Worm (Caenorhabditis elegans) whole organism, midembryonic: ENCODE data around the gene pigx-1.
A peak's percentile ranks its signal among the peaks of the same experiment; 100 is the strongest.

Experiments used
- T22C8.4 ChIP-seq: fragments of 200-800 bp; sonication (Bioruptor generic); IDR thresholded peaks from 2 replicates; pipeline ENCODE4 v1.3.6; 2022; ENCODE audit warnings: missing genetic modification characterization, missing compliant biosample characterization
- cog-1 ChIP-seq: sonication (generic microtip); optimal IDR thresholded peaks from 2 replicates; lab custom pipeline; 2016; ENCODE audit warnings: missing genetic modification characterization, missing compliant biosample characterization
- flt-1 ChIP-seq: fragments of 200-800 bp; sonication (Bioruptor generic); IDR thresholded peaks from 2 replicates; pipeline ENCODE4 v1.3.6; 2022; ENCODE audit warnings: missing genetic modification characterization, missing compliant biosample characterization
- klf-2 ChIP-seq: fragments of 200-800 bp; sonication (Bioruptor generic); conservative IDR thresholded peaks from 2 replicates; pipeline ENCODE4 v1.3.6; 2022; ENCODE audit warnings: missing genetic modification reagents, missing genetic modification characterization, missing compliant biosample characterization
- med-1 ChIP-seq: sonication (generic microtip); optimal IDR thresholded peaks from 2 replicates; lab custom pipeline; 2017; ENCODE audit warnings: missing genetic modification characterization, mild to moderate bottlenecking, missing compliant biosample characterization, antibody characterized with exemption, missing genetic modification reagents; ENCODE audit not compliant: insufficient read depth
- ref-1 ChIP-seq: fragments of 200-800 bp; sonication (Bioruptor generic); conservative IDR thresholded peaks from 2 replicates; pipeline ENCODE4 v1.3.6; 2022; ENCODE audit warnings: missing genetic modification reagents, missing genetic modification characterization, missing compliant biosample characterization
- tab-1 ChIP-seq: fragments of 200-800 bp; sonication (Bioruptor generic); IDR thresholded peaks from 2 replicates; pipeline ENCODE4 v1.3.6; 2022; ENCODE audit warnings: missing genetic modification characterization, missing compliant biosample characterization
- ztf-23 ChIP-seq: fragments of 200-800 bp; sonication (Bioruptor generic); IDR thresholded peaks from 2 replicates; pipeline ENCODE4 v1.3.6; 2022; ENCODE audit warnings: missing genetic modification reagents, missing genetic modification characterization, missing compliant biosample characterization
- ztf-29 ChIP-seq: fragments of 200-800 bp; sonication (Bioruptor generic); IDR thresholded peaks from 2 replicates; pipeline ENCODE4 v1.3.6; 2022; ENCODE audit warnings: missing genetic modification reagents, missing genetic modification characterization, missing compliant biosample characterization

pigx-1 gene

ce11 chrX:1120326-1120725 lies 23.5 kb upstream of the pigx-1 start:
- peak; percentile 80 for TF ChIP-seq cog-1
- 0 out of 2 replicates have a peak, but pooled peaks have one; percentile 54 for TF ChIP-seq flt-1
- TF ChIP-seq ztf-29 (GFP tag; lab: Robert Waterston, UW): no peak
- TF ChIP-seq ztf-23 (GFP tag; lab: Robert Waterston, UW): no peak
- TF ChIP-seq tab-1 (GFP tag; lab: Robert Waterston, UW): no peak
- peak; percentile 52 for TF ChIP-seq T22C8.4
- TF ChIP-seq klf-2: no peak
- no peak for TF ChIP-seq ref-1 (GFP tag; lab: Robert Waterston, UW)
- no peak for TF ChIP-seq med-1 (GFP tag; lab: Kevin White, UChicago)

- TF ChIP-seq med-1 (GFP tag; lab: Kevin White, UChicago) (no peak), T22C8.4 (no peak), tab-1 (GFP tag; lab: Robert Waterston, UW) (no peak), cog-1 (no peak), ref-1 (GFP tag; lab: Robert Waterston, UW) (no peak), klf-2 (no peak), ztf-29 (GFP tag; lab: Robert Waterston, UW) (no peak), ztf-23 (GFP tag; lab: Robert Waterston, UW) (no peak), flt-1 (no peak)
Observed at ce11 chrX:1119305-1119704, 22.5 kb upstream of the pigx-1 start, which contains the start of gene C05D9.7. C05D9.7 (minus strand) TSS chrX:1119405.

ce11 chrX:1117252-1117651 lies 20.4 kb upstream of the pigx-1 start:
- TF ChIP-seq tab-1 (GFP tag; lab: Robert Waterston, UW) (no peak), ref-1 (GFP tag; lab: Robert Waterston, UW) (no peak), med-1 (GFP tag; lab: Kevin White, UChicago) (no peak), klf-2 (no peak), cog-1 (no peak), T22C8.4 (no peak), flt-1 (no peak), ztf-23 (GFP tag; lab: Robert Waterston, UW) (no peak)

ce11 chrX:1115207-1115606 lies 18.4 kb upstream of the pigx-1 start:
- TF ChIP-seq klf-2: no peak
- no peak for TF ChIP-seq ztf-29 (GFP tag; lab: Robert Waterston, UW)
- no peak for TF ChIP-seq tab-1 (GFP tag; lab: Robert Waterston, UW)
- no peak for TF ChIP-seq flt-1
- TF ChIP-seq ref-1 (GFP tag; lab: Robert Waterston, UW): no peak
- TF ChIP-seq cog-1: no peak
- no peak for TF ChIP-seq T22C8.4

ce11 chrX:1111603-1112002 lies 14.8 kb upstream of the pigx-1 start, which contains the start of gene C05D9.3:
C05D9.3 (plus strand) TSS chrX:1111903.
- no peak for TF ChIP-seq ztf-23 (GFP tag; lab: Robert Waterston, UW)
- no peak for TF ChIP-seq T22C8.4
- TF ChIP-seq flt-1: no peak
- TF ChIP-seq ref-1 (GFP tag; lab: Robert Waterston, UW): no peak
- no peak for TF ChIP-seq cog-1
- TF ChIP-seq ztf-29 (GFP tag; lab: Robert Waterston, UW): no peak
- TF ChIP-seq med-1 (GFP tag; lab: Kevin White, UChicago): no peak
- no peak for TF ChIP-seq tab-1 (GFP tag; lab: Robert Waterston, UW)
- TF ChIP-seq klf-2: no peak

ce11 chrX:1110723-1111122 lies 13.9 kb upstream of the pigx-1 start:
- TF ChIP-seq ztf-29 (GFP tag; lab: Robert Waterston, UW) (no peak), ztf-23 (GFP tag; lab: Robert Waterston, UW) (no peak), ref-1 (GFP tag; lab: Robert Waterston, UW) (no peak), med-1 (GFP tag; lab: Kevin White, UChicago) (no peak), flt-1 (no peak), T22C8.4 (no peak), cog-1 (no peak), klf-2 (no peak), tab-1 (GFP tag; lab: Robert Waterston, UW) (no peak)

ce11 chrX:1108874-1109273 lies 12.1 kb upstream of the pigx-1 start:
- TF ChIP-seq T22C8.4 (no peak), cog-1 (no peak), flt-1 (no peak), ref-1 (GFP tag; lab: Robert Waterston, UW) (no peak), ztf-29 (GFP tag; lab: Robert Waterston, UW) (no peak), med-1 (GFP tag; lab: Kevin White, UChicago) (no peak), klf-2 (no peak), tab-1 (GFP tag; lab: Robert Waterston, UW) (no peak)

ce11 chrX:1107758-1108157 lies 10.9 kb upstream of the pigx-1 start, which contains the start of gene C05D9.4:
C05D9.4 (plus strand) TSS chrX:1108058.
- no peak for TF ChIP-seq cog-1
- no peak for TF ChIP-seq klf-2
- TF ChIP-seq tab-1 (GFP tag; lab: Robert Waterston, UW): no peak

- no peak for TF ChIP-seq klf-2
- TF ChIP-seq ztf-23 (GFP tag; lab: Robert Waterston, UW): 0 out of 2 replicates have a peak, but pooled peaks have one; percentile 38
- TF ChIP-seq T22C8.4: peak; percentile 76
- TF ChIP-seq tab-1 (GFP tag; lab: Robert Waterston, UW): no peak
- TF ChIP-seq flt-1: peak; percentile 67; the same call in 1 of the 2 replicates
- peak; percentile 54 for TF ChIP-seq cog-1
Observed at ce11 chrX:1103702-1104262, 7.0 kb upstream of the pigx-1 start, which contains the start of gene ife-4. ife-4 (plus strand) TSS chrX:1104212.

- TF ChIP-seq ztf-23 (GFP tag; lab: Robert Waterston, UW) (no peak), T22C8.4 (no peak), med-1 (GFP tag; lab: Kevin White, UChicago) (no peak), ztf-29 (GFP tag; lab: Robert Waterston, UW) (no peak), tab-1 (GFP tag; lab: Robert Waterston, UW) (no peak), cog-1 (no peak), flt-1 (no peak), klf-2 (no peak), ref-1 (GFP tag; lab: Robert Waterston, UW) (no peak)
Observed at ce11 chrX:1094332-1094731, 2.5 kb downstream of the pigx-1 start.
